Fruit fly (Drosophila melanogaster): ENCODE results near the gene CG17544.

- TF ChIP-seq Eip78C (GFP tag), result no peak
- no peak for TF ChIP-seq dsx (GFP tag; optimal IDR thresholded peaks at IDR 0.05; ENCODE audit: poor library complexity, severe bottlenecking)
These were observed 5.1 kb upstream of the CG17544 start for dm6 chr2L:19403398-19403797.

Measured in whole organism, prepupa.